Fruit fly (Drosophila melanogaster): ENCODE data around the gene Jon25Bii.

DNA sequence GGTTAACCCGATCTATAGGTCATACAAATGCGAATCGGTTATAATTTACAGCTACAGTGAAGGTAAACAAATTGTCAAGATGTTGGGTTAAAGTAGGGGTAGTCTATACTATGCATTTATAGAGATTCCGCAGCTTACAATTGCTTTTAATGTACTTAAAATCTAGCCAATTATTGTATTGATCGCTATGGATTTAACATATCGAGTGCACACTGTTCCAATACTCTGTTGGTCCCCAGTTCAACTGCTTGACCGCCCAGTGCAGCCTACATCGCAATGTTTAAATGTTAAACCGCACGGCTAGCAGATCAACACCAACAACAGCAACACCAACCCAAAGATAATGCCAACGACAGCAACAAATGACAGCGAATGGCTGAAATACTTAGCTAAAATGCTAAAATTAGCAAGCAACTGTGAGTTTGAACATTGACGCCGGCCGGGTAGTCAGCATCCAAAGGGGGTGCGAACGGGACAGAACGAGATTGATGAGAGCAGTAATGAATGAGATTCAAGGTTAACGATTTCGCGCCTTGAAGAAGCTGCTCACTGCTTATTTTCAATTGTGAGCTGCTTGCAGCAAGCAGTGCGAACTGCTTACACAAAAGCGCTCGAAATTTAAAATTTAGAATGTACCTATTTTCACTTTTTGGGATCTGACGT lies 48.1 kb upstream of the Jon25Bii start:
- TF ChIP-seq psq (optimal IDR thresholded peaks at IDR 0.05) (no peak), Dll (optimal IDR thresholded peaks at IDR 0.05) (no peak), pan (optimal IDR thresholded peaks at IDR 0.05) (no peak)

Measured in whole organism.